Worm (Caenorhabditis elegans) whole organism, L4/young adult: ENCODE results near the gene phat-4.

Source experiments
- W03F9.2 ChIP-seq: fragments of 150-350 bp; optimal IDR thresholded peaks from 2 replicates; lab custom pipeline; 2014; ENCODE audit warnings: missing biosample characterization, missing genetic modification characterization
- dao-5 ChIP-seq: sonication (generic microtip); optimal IDR thresholded peaks from 2 replicates; lab custom pipeline; 2016; ENCODE audit warnings: missing genotype, missing genetic modification characterization, moderate library complexity, missing compliant biosample characterization
- him-1 ChIP-seq: sonication (generic microtip); optimal IDR thresholded peaks from 2 replicates; lab custom pipeline; 2016; ENCODE audit warnings: missing genotype, missing genetic modification reagents, missing genetic modification characterization, missing compliant biosample characterization

DNA sequence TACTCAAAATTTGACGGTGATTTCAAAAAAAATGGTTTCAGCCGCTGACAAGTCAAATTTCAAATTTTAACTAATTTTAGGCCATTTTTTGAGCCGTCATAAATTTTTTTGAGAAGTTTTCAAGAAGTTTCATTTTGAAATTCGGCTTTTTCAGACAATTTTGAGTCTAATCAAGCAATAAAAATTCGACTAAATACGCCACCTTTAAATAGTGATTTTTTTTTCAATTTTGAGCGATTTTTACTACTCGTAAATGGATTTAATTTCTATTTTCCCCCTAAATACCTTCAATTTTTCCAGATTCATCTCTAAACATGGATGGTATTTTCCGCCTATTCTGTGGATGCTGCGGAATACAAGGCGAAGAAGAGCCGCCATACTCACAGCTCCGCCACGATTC lies 14.5 kb downstream of the phat-4 start, which contains the start of gene Y45G5AL.1:
- TF ChIP-seq W03F9.2 = no peak
- TF ChIP-seq him-1 (tag; lab: Kevin White, UChicago) = no peak
- TF ChIP-seq dao-5 (tag; lab: Kevin White, UChicago) = no peak
